Worm (Caenorhabditis elegans) whole organism, L4 larva: Measurements from ENCODE around the gene str-20.

Experiments
- F26F4.8 ChIP-seq: fragments of 200-800 bp; sonication (Bioruptor generic); conservative IDR thresholded peaks from 2 replicates; pipeline ENCODE4 v1.3.6; 2022; ENCODE audit warnings: missing genetic modification characterization, missing compliant biosample characterization
- F44E2.7 ChIP-seq: fragments of 200-800 bp; sonication (Bioruptor generic); IDR thresholded peaks from 2 replicates; pipeline ENCODE4 v2.1.2; 2022; ENCODE audit warnings: missing genetic modification characterization, missing compliant biosample characterization
- R02D3.7 ChIP-seq: fragments of 150-350 bp; sonication (generic microtip); optimal IDR thresholded peaks from 3 replicates; lab custom pipeline; 2014; ENCODE audit warnings: missing biosample characterization, missing genetic modification characterization
- T20F7.1 ChIP-seq: fragments of 200-800 bp; sonication (Bioruptor generic); optimal IDR thresholded peaks from 2 replicates; lab custom pipeline; 2018; ENCODE audit warnings: mild to moderate bottlenecking, missing genetic modification characterization, missing compliant biosample characterization
- Y105C5A.15 ChIP-seq: fragments of 200-800 bp; sonication (Bioruptor generic); IDR thresholded peaks from 2 replicates; pipeline ENCODE4 v1.3.6; 2022; ENCODE audit warnings: missing genetic modification characterization, missing compliant biosample characterization
- Y48G9A.11 ChIP-seq: fragments of 200-800 bp; sonication (Bioruptor generic); IDR thresholded peaks from 2 replicates; pipeline ENCODE4 v1.3.6; 2022; ENCODE audit warnings: missing genetic modification reagents, missing genetic modification characterization, missing compliant biosample characterization
- aly-2 ChIP-seq: sonication (generic microtip); optimal IDR thresholded peaks from 2 replicates; lab custom pipeline; 2018; ENCODE audit warnings: missing biosample characterization, missing genetic modification characterization
- arid-1 ChIP-seq: fragments of 200-800 bp; sonication (Bioruptor generic); conservative IDR thresholded peaks from 2 replicates; pipeline ENCODE4 v1.3.6; 2022; ENCODE audit warnings: missing genetic modification reagents, missing genetic modification characterization, missing compliant biosample characterization
- attf-4 ChIP-seq: sonication (generic microtip); optimal IDR thresholded peaks from 3 replicates; lab custom pipeline; 2017; ENCODE audit warnings: missing biosample characterization, missing genetic modification characterization
- ceh-20 ChIP-seq: fragments of 200-800 bp; sonication (Bioruptor generic); IDR thresholded peaks from 2 replicates; pipeline ENCODE4 v1.3.6; 2022; ENCODE audit warnings: missing genetic modification reagents, missing genetic modification characterization, missing compliant biosample characterization
- ceh-62 ChIP-seq: sonication (generic microtip); optimal IDR thresholded peaks from 2 replicates; lab custom pipeline; 2017; ENCODE audit warnings: missing biosample characterization, missing genetic modification characterization
- ceh-82 ChIP-seq: sonication (generic microtip); optimal IDR thresholded peaks from 2 replicates; lab custom pipeline; 2017; ENCODE audit warnings: missing biosample characterization, missing genetic modification characterization
- cey-2 ChIP-seq: sonication (generic microtip); optimal IDR thresholded peaks from 3 replicates; lab custom pipeline; 2017; ENCODE audit warnings: missing genetic modification characterization, mild to moderate bottlenecking, missing compliant biosample characterization, antibody characterized with exemption, borderline replicate concordance; ENCODE audit not compliant: insufficient read depth
- ctbp-1 ChIP-seq: fragments of 200-800 bp; sonication (Bioruptor generic); IDR thresholded peaks from 2 replicates; pipeline ENCODE4 v1.3.6; 2022; ENCODE audit warnings: missing genetic modification reagents, missing genetic modification characterization, missing compliant biosample characterization
- daf-16 ChIP-seq, 3 experiments: sonication (generic microtip); optimal IDR thresholded peaks; 2 replicates each; lab custom pipeline; 2016 to 2017; ENCODE audit warnings: missing genetic modification characterization in 3 of 3, missing genetic modification reagents in 3 of 3, mild to moderate bottlenecking in 2 of 3, missing compliant biosample characterization in 2 of 3, missing biosample characterization in 1 of 3, moderate library complexity in 1 of 3
- daf-19 ChIP-seq: fragments of 200-800 bp; sonication (Bioruptor generic); conservative IDR thresholded peaks from 2 replicates; pipeline ENCODE4 v1.3.6; 2022; ENCODE audit warnings: missing genetic modification characterization, missing compliant biosample characterization
- daf-8 ChIP-seq: fragments of 200-800 bp; sonication (Bioruptor generic); IDR thresholded peaks from 2 replicates; pipeline ENCODE4 v1.3.6; 2022; ENCODE audit warnings: missing genetic modification characterization, missing compliant biosample characterization
- dmd-9 ChIP-seq: fragments of 200-800 bp; sonication (Bioruptor generic); IDR thresholded peaks from 2 replicates; pipeline ENCODE4 v1.3.6; 2022; ENCODE audit warnings: missing genetic modification reagents, missing genetic modification characterization, missing compliant biosample characterization
- egl-27 ChIP-seq: sonication (generic microtip); optimal IDR thresholded peaks from 3 replicates; lab custom pipeline; 2017; ENCODE audit warnings: missing biosample characterization, missing genetic modification reagents, missing genetic modification characterization
- egl-43 ChIP-seq: fragments of 200-800 bp; sonication (Bioruptor generic); IDR thresholded peaks from 2 replicates; pipeline ENCODE4 v1.3.6; 2022; ENCODE audit warnings: missing genetic modification reagents, missing genetic modification characterization, missing compliant biosample characterization
- hlh-11 ChIP-seq: fragments of 200-800 bp; sonication (Bioruptor generic); optimal IDR thresholded peaks from 2 replicates; lab custom pipeline; 2018; ENCODE audit warnings: mild to moderate bottlenecking, missing genetic modification characterization, missing compliant biosample characterization
- hlh-30 ChIP-seq: sonication (generic microtip); optimal IDR thresholded peaks from 2 replicates; lab custom pipeline; 2017; ENCODE audit warnings: antibody characterized with exemption, mild to moderate bottlenecking, missing genetic modification characterization, missing compliant biosample characterization; ENCODE audit not compliant: insufficient read depth
- lin-1 ChIP-seq: fragments of 200-800 bp; sonication (Bioruptor generic); IDR thresholded peaks from 2 replicates; pipeline ENCODE4 v1.3.6; 2022; ENCODE audit warnings: missing genetic modification reagents, missing genetic modification characterization, missing compliant biosample characterization
- lin-15B ChIP-seq: fragments of 150-350 bp; sonication (generic microtip); optimal IDR thresholded peaks from 3 replicates; lab custom pipeline; 2014; ENCODE audit warnings: missing biosample characterization, missing genetic modification characterization
- lin-29 ChIP-seq: fragments of 200-800 bp; sonication (Bioruptor generic); IDR thresholded peaks from 2 replicates; pipeline ENCODE4 v1.3.6; 2022; ENCODE audit warnings: missing genetic modification reagents, missing genetic modification characterization, missing compliant biosample characterization
- lin-39 ChIP-seq: fragments of 150-350 bp; optimal IDR thresholded peaks from 2 replicates; lab custom pipeline; 2014; ENCODE audit warnings: missing biosample characterization, missing genetic modification reagents, missing genetic modification characterization
- madf-5 ChIP-seq, 2 experiments: fragments of 200-800 bp; sonication (Bioruptor generic); IDR thresholded peaks; 2 replicates each; pipeline ENCODE4 v1.3.6; 2022; ENCODE audit warnings: missing compliant biosample characterization in 2 of 2, missing genetic modification characterization in 2 of 2
- madf-9 ChIP-seq: fragments of 200-800 bp; sonication (Bioruptor generic); conservative IDR thresholded peaks from 2 replicates; pipeline ENCODE4 v1.3.6; 2022; ENCODE audit warnings: missing genetic modification reagents, missing genetic modification characterization, missing compliant biosample characterization
- mes-2 ChIP-seq: sonication (generic microtip); optimal IDR thresholded peaks from 2 replicates; lab custom pipeline; 2016; ENCODE audit warnings: missing genotype, mild to moderate bottlenecking, missing genetic modification characterization, missing compliant biosample characterization; ENCODE audit not compliant: poor library complexity, severe bottlenecking
- mxl-2 ChIP-seq: fragments of 200-800 bp; sonication (Bioruptor generic); conservative IDR thresholded peaks from 2 replicates; pipeline ENCODE4 v1.3.6; 2022; ENCODE audit warnings: missing genetic modification reagents, missing genetic modification characterization, missing compliant biosample characterization
- mxl-3 ChIP-seq: fragments of 200-800 bp; sonication (Bioruptor generic); optimal IDR thresholded peaks from 2 replicates; lab custom pipeline; 2018; ENCODE audit warnings: mild to moderate bottlenecking, missing genetic modification characterization, missing compliant biosample characterization
- nhr-10 ChIP-seq: fragments of 150-350 bp; optimal IDR thresholded peaks from 2 replicates; lab custom pipeline; 2014; ENCODE audit warnings: missing biosample characterization, missing genetic modification characterization
- nhr-11 ChIP-seq: fragments of 150-350 bp; optimal IDR thresholded peaks from 2 replicates; lab custom pipeline; 2014; ENCODE audit warnings: missing biosample characterization, missing genetic modification characterization
- nhr-237 ChIP-seq: sonication (generic microtip); optimal IDR thresholded peaks from 2 replicates; lab custom pipeline; 2017; ENCODE audit warnings: missing biosample characterization, missing genetic modification characterization
- nhr-28 ChIP-seq: fragments of 150-350 bp; optimal IDR thresholded peaks from 2 replicates; lab custom pipeline; 2014; ENCODE audit warnings: missing biosample characterization, missing genetic modification characterization
- nhr-48 ChIP-seq: sonication (generic microtip); optimal IDR thresholded peaks from 2 replicates; lab custom pipeline; 2016; ENCODE audit warnings: mild to moderate bottlenecking, missing genetic modification characterization, missing compliant biosample characterization
- nhr-6 ChIP-seq: fragments of 150-350 bp; optimal IDR thresholded peaks from 2 replicates; lab custom pipeline; 2014; ENCODE audit warnings: missing biosample characterization, missing genetic modification characterization
- nhr-76 ChIP-seq: fragments of 150-350 bp; optimal IDR thresholded peaks from 2 replicates; lab custom pipeline; 2014; ENCODE audit warnings: missing biosample characterization, missing genetic modification characterization
- php-3 ChIP-seq: fragments of 200-800 bp; sonication (Bioruptor generic); IDR thresholded peaks from 2 replicates; pipeline ENCODE4 v1.3.6; 2022; ENCODE audit warnings: missing genetic modification reagents, missing genetic modification characterization, missing compliant biosample characterization
- pqm-1 ChIP-seq: sonication (generic microtip); optimal IDR thresholded peaks from 2 replicates; lab custom pipeline; 2017; ENCODE audit warnings: missing biosample characterization, missing genetic modification characterization
- tra-1 ChIP-seq: fragments of 200-800 bp; sonication (Bioruptor generic); IDR thresholded peaks from 2 replicates; pipeline ENCODE4 v1.3.6; 2022; ENCODE audit warnings: missing genetic modification reagents, missing genetic modification characterization, missing compliant biosample characterization
- unc-130 ChIP-seq: sonication (generic microtip); optimal IDR thresholded peaks from 2 replicates; lab custom pipeline; 2016; ENCODE audit warnings: missing genetic modification reagents, missing genetic modification characterization, missing compliant biosample characterization
- unc-62 ChIP-seq, 3 experiments: fragments of 150-350 bp in 1 of 3; sonication (generic microtip); optimal IDR thresholded peaks in 2 of 3; peaks in 1 of 3; 1 replicate in 1 of 3; 2 replicates in 2 of 3; lab custom pipeline; 2014 to 2017; ENCODE audit warnings: missing biosample characterization in 3 of 3, missing genetic modification characterization in 3 of 3, missing genetic modification reagents in 3 of 3, missing genotype in 1 of 3
- zfp-2 ChIP-seq: sonication (generic microtip); optimal IDR thresholded peaks from 2 replicates; lab custom pipeline; 2016; ENCODE audit warnings: mild to moderate bottlenecking, missing genetic modification characterization, missing compliant biosample characterization
- zfp-3 ChIP-seq: fragments of 200-800 bp; sonication (Bioruptor generic); conservative IDR thresholded peaks from 2 replicates; pipeline ENCODE4 v1.3.6; 2022; ENCODE audit warnings: missing genetic modification reagents, missing genetic modification characterization, missing compliant biosample characterization
- zip-11 ChIP-seq: fragments of 200-800 bp; sonication (Bioruptor generic); IDR thresholded peaks from 2 replicates; pipeline ENCODE4 v1.3.6; 2022; ENCODE audit warnings: missing genetic modification characterization, missing compliant biosample characterization

The str-20 gene

DNA sequence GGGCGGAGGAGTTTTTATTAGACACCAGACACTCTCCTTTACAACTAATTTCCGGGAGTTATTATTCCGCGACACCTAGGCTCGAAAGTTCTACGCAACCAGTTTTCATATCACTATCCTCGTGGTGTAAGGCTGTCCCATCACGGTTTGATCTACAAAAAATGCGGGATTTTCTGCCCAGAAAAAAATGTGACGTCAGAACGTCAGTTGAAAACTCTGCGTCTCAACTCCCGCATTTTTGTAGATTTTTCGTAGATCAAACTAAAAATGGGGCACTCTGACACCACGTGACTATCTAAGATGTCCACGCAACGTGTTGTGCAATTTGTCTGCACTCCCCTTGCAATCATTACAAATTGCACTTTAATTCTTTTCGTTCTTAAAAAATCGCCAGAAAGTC, 8.5 kb downstream of the str-20 start, which contains the start of gene str-238:
Gene str-238, plus strand, starts transcription at position 301 of the 400 bp plus-strand sequence.
- TF ChIP-seq T20F7.1 (GFP tag; lab: Kevin White, UChicago), result no peak
- TF ChIP-seq, all 104 proteins: peak for 0

DNA sequence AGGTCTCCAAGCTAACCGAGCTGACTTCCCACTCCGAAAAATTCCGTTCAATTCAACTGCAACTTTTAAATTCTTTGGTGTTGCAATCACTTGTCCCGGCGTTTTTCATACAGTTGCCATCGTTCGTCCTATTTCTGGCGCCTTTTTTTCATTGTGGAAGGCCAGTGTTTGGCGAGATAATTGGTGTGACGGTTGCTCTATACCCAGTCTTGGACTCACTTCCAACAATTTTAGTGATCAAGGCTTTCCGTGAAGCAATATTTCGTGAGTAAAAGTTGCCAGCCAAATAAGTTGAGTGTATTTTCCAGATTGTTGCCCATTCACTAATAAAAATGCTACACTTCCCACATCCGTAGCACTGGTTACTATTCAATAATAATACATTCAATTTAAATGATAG, 15.9 kb downstream of the str-20 start:
- TF ChIP-seq ceh-62 (tag; lab: Kevin White, UChicago) (no peak), unc-62 (GFP tag; optimal IDR thresholded peaks at IDR 0.05 in 1 of 2; lab: Kevin White, UChicago) (peak in 1 of 2 experiments; percentile 91), unc-62 (tag; optimal IDR thresholded peaks at IDR 0.05; lab: Kevin White, UChicago) (no peak)
- TF ChIP-seq, all 104 proteins: peak for 1

DNA sequence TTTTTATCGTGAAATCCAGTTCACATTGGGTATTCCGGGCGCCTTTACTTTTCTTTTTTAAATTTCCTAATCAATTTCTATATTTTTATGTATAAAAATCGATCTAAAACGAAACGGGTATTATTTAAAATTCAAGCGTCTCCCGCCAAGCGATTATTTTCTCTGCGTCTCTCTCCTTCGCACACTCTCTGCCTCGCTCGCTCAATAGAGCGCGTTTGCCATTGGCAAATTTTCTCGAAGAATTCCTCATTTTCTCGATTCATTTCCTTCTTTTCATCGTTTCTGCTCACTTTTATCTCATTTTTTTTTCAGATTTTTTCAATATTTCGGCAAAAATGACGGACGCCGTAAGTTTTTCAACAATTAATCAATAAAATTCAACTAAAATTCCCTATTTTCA, 17.0 kb downstream of the str-20 start, which contains the start of gene sti-1:
Gene sti-1, plus strand, starts transcription at position 263 of the 400 bp plus-strand sequence.
- no peak for TF ChIP-seq lin-29 (GFP tag; lab: Robert Waterston, UW)
- TF ChIP-seq aly-2, result no peak
- no peak for TF ChIP-seq F26F4.8 (GFP tag; lab: Robert Waterston, UW)
- 0 out of 2 replicates have a peak, but pooled peaks have one; percentile 40 for TF ChIP-seq tra-1 (GFP tag; lab: Robert Waterston, UW)
- TF ChIP-seq daf-16 (GFP tag; optimal IDR thresholded peaks at IDR 0.05; lab: Kevin White, UChicago), result no peak
- TF ChIP-seq daf-16 (tag; optimal IDR thresholded peaks at IDR 0.05; lab: Kevin White, UChicago), result peak; percentile 20
- TF ChIP-seq php-3 (GFP tag; lab: Robert Waterston, UW), result no peak
- no peak for TF ChIP-seq madf-9 (GFP tag; lab: Robert Waterston, UW)
- TF ChIP-seq egl-43 (GFP tag; lab: Robert Waterston, UW), result no peak
- TF ChIP-seq mxl-3 (GFP tag; lab: Kevin White, UChicago), result no peak
- no peak for TF ChIP-seq attf-4 (tag; lab: Kevin White, UChicago)
- peak; percentile 83 for TF ChIP-seq nhr-28 (tag; lab: Kevin White, UChicago)
- no peak for TF ChIP-seq Y105C5A.15 (GFP tag; lab: Robert Waterston, UW)
- TF ChIP-seq hlh-11 (tag; lab: Kevin White, UChicago), result peak; percentile 60
- no peak for TF ChIP-seq daf-8
- no peak for TF ChIP-seq nhr-10 (tag; lab: Kevin White, UChicago)
- TF ChIP-seq Y48G9A.11 (GFP tag; lab: Robert Waterston, UW), result no peak
- no peak for TF ChIP-seq nhr-237 (tag; lab: Kevin White, UChicago)
- TF ChIP-seq F44E2.7 (GFP tag; lab: Robert Waterston, UW), result no peak
- TF ChIP-seq mes-2 (tag; lab: Kevin White, UChicago), result peak; percentile 89
- no peak for TF ChIP-seq ceh-82
- TF ChIP-seq ceh-62 (tag; lab: Kevin White, UChicago), result no peak
- no peak for TF ChIP-seq nhr-48 (tag; lab: Kevin White, UChicago)
- TF ChIP-seq pqm-1 (tag; lab: Kevin White, UChicago), result no peak
- no peak for TF ChIP-seq unc-130 (GFP tag; lab: Kevin White, UChicago)
- no peak for TF ChIP-seq R02D3.7 (tag; lab: Kevin White, UChicago)
- no peak for TF ChIP-seq daf-19 (GFP tag; lab: Robert Waterston, UW)
- TF ChIP-seq madf-5 (GFP tag; IDR thresholded peaks at IDR 0.05; lab: Robert Waterston, UW), result no peak
- no peak for TF ChIP-seq arid-1
- no peak for TF ChIP-seq lin-1
- no peak for TF ChIP-seq zfp-2 (tag; lab: Kevin White, UChicago)
- TF ChIP-seq ceh-20 (GFP tag; lab: Robert Waterston, UW), result peak; percentile 55; the same call in 1 of the 2 replicates
- TF ChIP-seq hlh-30 (tag; lab: Kevin White, UChicago), result peak; percentile 75
- TF ChIP-seq zip-11 (GFP tag; lab: Robert Waterston, UW), result no peak
- no peak for TF ChIP-seq mxl-2 (GFP tag; lab: Robert Waterston, UW)
- TF ChIP-seq cey-2 (tag; lab: Kevin White, UChicago), result no peak
- TF ChIP-seq nhr-6 (tag; lab: Kevin White, UChicago), result peak; percentile 67
- TF ChIP-seq dmd-9 (GFP tag; lab: Robert Waterston, UW), result no peak
- no peak for TF ChIP-seq lin-39 (tag; lab: Kevin White, UChicago)
- TF ChIP-seq egl-27 (tag; lab: Kevin White, UChicago), result no peak
- TF ChIP-seq nhr-11 (tag; lab: Kevin White, UChicago), result peak; percentile 66
- no peak for TF ChIP-seq ctbp-1 (GFP tag; lab: Robert Waterston, UW)
- TF ChIP-seq nhr-76 (tag; lab: Kevin White, UChicago), result no peak
- TF ChIP-seq zfp-3 (GFP tag; lab: Robert Waterston, UW), result 0 out of 2 replicates have a peak, but pooled peaks have one; percentile 47
- TF ChIP-seq lin-15B (tag; lab: Kevin White, UChicago), result peak; percentile 51
